Worm (Caenorhabditis elegans) whole organism, L4 larva: ENCODE data around the gene DH11.5.

Experiments used
- D1046.2 ChIP-seq: fragments of 200-800 bp; sonication (Bioruptor generic); IDR thresholded peaks from 2 replicates; pipeline ENCODE4 v1.3.6; 2022; ENCODE audit warnings: missing genetic modification characterization, missing compliant biosample characterization
- F37D6.2 ChIP-seq: sonication (generic microtip); optimal IDR thresholded peaks from 2 replicates; lab custom pipeline; 2016; ENCODE audit warnings: mild to moderate bottlenecking, missing genetic modification characterization, missing compliant biosample characterization
- F44E2.7 ChIP-seq: fragments of 200-800 bp; sonication (Bioruptor generic); IDR thresholded peaks from 2 replicates; pipeline ENCODE4 v2.1.2; 2022; ENCODE audit warnings: missing genetic modification characterization, missing compliant biosample characterization
- F49E8.2 ChIP-seq: sonication (generic microtip); optimal IDR thresholded peaks from 2 replicates; lab custom pipeline; 2016; ENCODE audit warnings: missing compliant biosample characterization, mild to moderate bottlenecking, missing genetic modification characterization, borderline replicate concordance
- T20F7.1 ChIP-seq: fragments of 200-800 bp; sonication (Bioruptor generic); optimal IDR thresholded peaks from 2 replicates; lab custom pipeline; 2018; ENCODE audit warnings: mild to moderate bottlenecking, missing genetic modification characterization, missing compliant biosample characterization
- T26A8.4 ChIP-seq: fragments of 200-800 bp; sonication (Bioruptor generic); IDR thresholded peaks from 2 replicates; pipeline ENCODE4 v1.3.6; 2022; ENCODE audit warnings: missing genetic modification characterization, missing compliant biosample characterization
- Y105C5A.15 ChIP-seq: fragments of 200-800 bp; sonication (Bioruptor generic); IDR thresholded peaks from 2 replicates; pipeline ENCODE4 v1.3.6; 2022; ENCODE audit warnings: missing genetic modification characterization, missing compliant biosample characterization
- Y48G9A.11 ChIP-seq: fragments of 200-800 bp; sonication (Bioruptor generic); IDR thresholded peaks from 2 replicates; pipeline ENCODE4 v1.3.6; 2022; ENCODE audit warnings: missing genetic modification reagents, missing genetic modification characterization, missing compliant biosample characterization
- Y75B8A.6 ChIP-seq: fragments of 200-800 bp; sonication (Bioruptor generic); IDR thresholded peaks from 2 replicates; pipeline ENCODE4 v1.3.6; 2022; ENCODE audit warnings: missing genetic modification reagents, missing genetic modification characterization, missing compliant biosample characterization
- ceh-28 ChIP-seq: fragments of 150-350 bp; optimal IDR thresholded peaks from 2 replicates; lab custom pipeline; 2014; ENCODE audit warnings: missing biosample characterization, missing genetic modification reagents, missing genetic modification characterization
- ceh-82 ChIP-seq: sonication (generic microtip); optimal IDR thresholded peaks from 2 replicates; lab custom pipeline; 2017; ENCODE audit warnings: missing biosample characterization, missing genetic modification characterization
- ces-1 ChIP-seq: fragments of 150-350 bp; sonication (generic microtip); optimal IDR thresholded peaks from 4 replicates; lab custom pipeline; 2014; ENCODE audit warnings: missing biosample characterization, missing genetic modification reagents, missing genetic modification characterization
- daf-12 ChIP-seq: fragments of 150-350 bp; optimal IDR thresholded peaks from 2 replicates; lab custom pipeline; 2014; ENCODE audit warnings: missing biosample characterization, missing genetic modification reagents, missing genetic modification characterization
- daf-19 ChIP-seq: fragments of 200-800 bp; sonication (Bioruptor generic); conservative IDR thresholded peaks from 2 replicates; pipeline ENCODE4 v1.3.6; 2022; ENCODE audit warnings: missing genetic modification characterization, missing compliant biosample characterization
- daf-8 ChIP-seq: fragments of 200-800 bp; sonication (Bioruptor generic); IDR thresholded peaks from 2 replicates; pipeline ENCODE4 v1.3.6; 2022; ENCODE audit warnings: missing genetic modification characterization, missing compliant biosample characterization
- dmd-8 ChIP-seq: fragments of 200-800 bp; sonication (Bioruptor generic); IDR thresholded peaks from 2 replicates; pipeline ENCODE4 v1.3.6; 2022; ENCODE audit warnings: missing genetic modification characterization, missing compliant biosample characterization
- dmd-9 ChIP-seq: fragments of 200-800 bp; sonication (Bioruptor generic); IDR thresholded peaks from 2 replicates; pipeline ENCODE4 v1.3.6; 2022; ENCODE audit warnings: missing genetic modification reagents, missing genetic modification characterization, missing compliant biosample characterization
- dpl-1 ChIP-seq: fragments of 150-350 bp; optimal IDR thresholded peaks from 2 replicates; lab custom pipeline; 2014; ENCODE audit warnings: missing biosample characterization, missing genetic modification reagents, missing genetic modification characterization
- duxl-1 ChIP-seq: sonication (generic microtip); optimal IDR thresholded peaks from 2 replicates; lab custom pipeline; 2016; ENCODE audit warnings: mild to moderate bottlenecking, missing genetic modification characterization, moderate library complexity, missing compliant biosample characterization; ENCODE audit not compliant: poor library complexity
- egl-27 ChIP-seq: sonication (generic microtip); optimal IDR thresholded peaks from 3 replicates; lab custom pipeline; 2017; ENCODE audit warnings: missing biosample characterization, missing genetic modification reagents, missing genetic modification characterization
- egl-43 ChIP-seq: fragments of 200-800 bp; sonication (Bioruptor generic); IDR thresholded peaks from 2 replicates; pipeline ENCODE4 v1.3.6; 2022; ENCODE audit warnings: missing genetic modification reagents, missing genetic modification characterization, missing compliant biosample characterization
- fkh-10 ChIP-seq: fragments of 150-350 bp; optimal IDR thresholded peaks from 2 replicates; lab custom pipeline; 2014; ENCODE audit warnings: missing biosample characterization, missing genetic modification reagents, missing genetic modification characterization
- hif-1 ChIP-seq, 2 experiments: sonication (generic microtip); optimal IDR thresholded peaks; 2 replicates each; lab custom pipeline; 2016 to 2017; ENCODE audit warnings: missing compliant biosample characterization in 2 of 2, missing genetic modification characterization in 2 of 2, missing genetic modification reagents in 2 of 2, missing genotype in 2 of 2, mild to moderate bottlenecking in 1 of 2
- hlh-30 ChIP-seq: sonication (generic microtip); optimal IDR thresholded peaks from 2 replicates; lab custom pipeline; 2017; ENCODE audit warnings: antibody characterized with exemption, mild to moderate bottlenecking, missing genetic modification characterization, missing compliant biosample characterization; ENCODE audit not compliant: insufficient read depth
- lim-7 ChIP-seq: fragments of 200-800 bp; sonication (Bioruptor generic); IDR thresholded peaks from 2 replicates; pipeline ENCODE4 v1.3.6; 2022; ENCODE audit warnings: missing genetic modification characterization, missing compliant biosample characterization
- lin-13 ChIP-seq: fragments of 150-350 bp; optimal IDR thresholded peaks from 2 replicates; lab custom pipeline; 2014; ENCODE audit warnings: missing biosample characterization, missing genetic modification reagents, missing genetic modification characterization
- lin-15B ChIP-seq: fragments of 150-350 bp; sonication (generic microtip); optimal IDR thresholded peaks from 3 replicates; lab custom pipeline; 2014; ENCODE audit warnings: missing biosample characterization, missing genetic modification characterization
- lin-29 ChIP-seq: fragments of 200-800 bp; sonication (Bioruptor generic); IDR thresholded peaks from 2 replicates; pipeline ENCODE4 v1.3.6; 2022; ENCODE audit warnings: missing genetic modification reagents, missing genetic modification characterization, missing compliant biosample characterization
- lir-3 ChIP-seq: sonication (generic microtip); optimal IDR thresholded peaks from 2 replicates; lab custom pipeline; 2016; ENCODE audit warnings: mild to moderate bottlenecking, missing genetic modification characterization, missing compliant biosample characterization
- lsy-2 ChIP-seq, 2 experiments: fragments of 150-350 bp in 1 of 2; sonication (generic microtip) in 1 of 2; optimal IDR thresholded peaks; 2 replicates each; lab custom pipeline; 2014 to 2017; ENCODE audit warnings: missing biosample characterization in 2 of 2, missing genetic modification characterization in 2 of 2
- madf-9 ChIP-seq: fragments of 200-800 bp; sonication (Bioruptor generic); conservative IDR thresholded peaks from 2 replicates; pipeline ENCODE4 v1.3.6; 2022; ENCODE audit warnings: missing genetic modification reagents, missing genetic modification characterization, missing compliant biosample characterization
- mdt-29 ChIP-seq: fragments of 200-800 bp; sonication (Bioruptor generic); IDR thresholded peaks from 2 replicates; pipeline ENCODE4 v1.3.6; 2022; ENCODE audit warnings: missing genetic modification reagents, missing genetic modification characterization, missing compliant biosample characterization
- mep-1 ChIP-seq: fragments of 150-350 bp; sonication (generic microtip); optimal IDR thresholded peaks from 3 replicates; lab custom pipeline; 2014; ENCODE audit warnings: missing biosample characterization, missing genetic modification characterization
- mes-2 ChIP-seq: sonication (generic microtip); optimal IDR thresholded peaks from 2 replicates; lab custom pipeline; 2016; ENCODE audit warnings: missing genotype, mild to moderate bottlenecking, missing genetic modification characterization, missing compliant biosample characterization; ENCODE audit not compliant: poor library complexity, severe bottlenecking
- nhr-102 ChIP-seq: sonication (generic microtip); optimal IDR thresholded peaks from 2 replicates; lab custom pipeline; 2016; ENCODE audit warnings: mild to moderate bottlenecking, missing genetic modification characterization, moderate library complexity, missing compliant biosample characterization
- nhr-11 ChIP-seq: fragments of 150-350 bp; optimal IDR thresholded peaks from 2 replicates; lab custom pipeline; 2014; ENCODE audit warnings: missing biosample characterization, missing genetic modification characterization
- nhr-111 ChIP-seq: fragments of 200-800 bp; sonication (Bioruptor generic); optimal IDR thresholded peaks from 2 replicates; lab custom pipeline; 2018; ENCODE audit warnings: mild to moderate bottlenecking, missing genetic modification characterization, missing compliant biosample characterization
- nhr-237 ChIP-seq: sonication (generic microtip); optimal IDR thresholded peaks from 2 replicates; lab custom pipeline; 2017; ENCODE audit warnings: missing biosample characterization, missing genetic modification characterization
- nhr-48 ChIP-seq: sonication (generic microtip); optimal IDR thresholded peaks from 2 replicates; lab custom pipeline; 2016; ENCODE audit warnings: mild to moderate bottlenecking, missing genetic modification characterization, missing compliant biosample characterization
- nhr-77 ChIP-seq: fragments of 150-350 bp; optimal IDR thresholded peaks from 2 replicates; lab custom pipeline; 2014; ENCODE audit warnings: missing biosample characterization, missing genetic modification characterization
- pha-4 ChIP-seq, 2 experiments: fragments of 150-350 bp in 1 of 2; fragments of 200-800 bp in 1 of 2; sonication (Bioruptor generic) in 1 of 2; IDR thresholded peaks in 1 of 2; optimal IDR thresholded peaks in 1 of 2; 2 replicates each; pipeline versions ENCODE4 v1.3.6 to Lab custom; 2014 to 2022; ENCODE audit warnings: missing genetic modification characterization in 2 of 2, missing genetic modification reagents in 2 of 2, missing biosample characterization in 1 of 2, missing compliant biosample characterization in 1 of 2
- pqm-1 ChIP-seq: sonication (generic microtip); optimal IDR thresholded peaks from 2 replicates; lab custom pipeline; 2017; ENCODE audit warnings: missing biosample characterization, missing genetic modification characterization
- rbr-2 ChIP-seq: sonication (generic microtip); optimal IDR thresholded peaks from 2 replicates; lab custom pipeline; 2016; ENCODE audit warnings: missing genotype, missing genetic modification characterization, missing compliant biosample characterization
- sdz-12 ChIP-seq: fragments of 200-800 bp; sonication (Bioruptor generic); optimal IDR thresholded peaks from 2 replicates; lab custom pipeline; 2018; ENCODE audit warnings: mild to moderate bottlenecking, missing genetic modification characterization, missing compliant biosample characterization
- skn-1 ChIP-seq: fragments of 150-350 bp; optimal IDR thresholded peaks from 2 replicates; lab custom pipeline; 2014; ENCODE audit warnings: missing biosample characterization, missing genetic modification characterization
- tag-97 ChIP-seq: fragments of 200-800 bp; sonication (Bioruptor generic); IDR thresholded peaks from 2 replicates; pipeline ENCODE4 v1.3.6; 2022; ENCODE audit warnings: missing genetic modification characterization, missing compliant biosample characterization
- vab-7 ChIP-seq: fragments of 200-800 bp; sonication (Bioruptor generic); IDR thresholded peaks from 2 replicates; pipeline ENCODE4 v1.3.6; 2022; ENCODE audit warnings: missing genetic modification reagents, missing genetic modification characterization, missing compliant biosample characterization
- zip-11 ChIP-seq: fragments of 200-800 bp; sonication (Bioruptor generic); IDR thresholded peaks from 2 replicates; pipeline ENCODE4 v1.3.6; 2022; ENCODE audit warnings: missing genetic modification characterization, missing compliant biosample characterization
- ztf-11 ChIP-seq: fragments of 150-350 bp; optimal IDR thresholded peaks from 2 replicates; lab custom pipeline; 2014; ENCODE audit warnings: missing biosample characterization, missing genetic modification characterization
- ztf-7 ChIP-seq: fragments of 150-350 bp; optimal IDR thresholded peaks from 2 replicates; lab custom pipeline; 2014; ENCODE audit warnings: missing biosample characterization, missing genetic modification characterization

The DH11.5 gene

DNA sequence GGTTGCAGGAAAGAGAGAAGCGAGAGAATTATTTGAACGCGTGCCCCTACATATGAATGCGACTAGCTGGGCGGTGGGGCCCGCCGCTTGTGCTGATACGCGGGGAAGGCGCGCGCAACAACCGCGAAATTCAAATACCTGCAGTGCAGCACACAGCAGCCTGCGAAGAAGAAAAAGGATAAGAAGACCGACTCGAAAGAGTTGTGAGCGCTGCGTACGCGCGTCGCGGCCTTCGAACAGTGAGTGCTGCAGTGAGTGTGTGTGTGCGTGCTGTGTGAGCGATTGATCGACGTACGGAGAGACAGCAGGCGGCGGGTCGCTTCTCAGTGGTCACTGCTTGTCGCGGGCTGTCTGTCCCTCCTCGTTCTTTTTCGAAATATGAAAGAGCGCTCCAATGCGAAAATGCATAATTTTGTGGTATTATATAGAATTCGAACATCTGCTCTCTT lies 51.9 kb downstream of the DH11.5 start (continued):
- TF ChIP-seq F44E2.7 (no peak), pha-4 (GFP tag; IDR thresholded peaks at IDR 0.05; lab: Robert Waterston, UW) (peak; percentile 83; the same call in 1 of the 2 replicates), pha-4 (tag; optimal IDR thresholded peaks at IDR 0.05; lab: Kevin White, UChicago) (no peak), dpl-1 (GFP tag; lab: Kevin White, UChicago) (peak; percentile 70), T20F7.1 (GFP tag; lab: Kevin White, UChicago) (peak; percentile 88), D1046.2 (GFP tag; lab: Robert Waterston, UW) (peak; percentile 60; the same call in 1 of the 2 replicates), hif-1 (tag; optimal IDR thresholded peaks at IDR 0.05; lab: Kevin White, UChicago) (peak; percentile 32 to 93), lin-13 (peak; percentile 86), egl-43 (GFP tag; lab: Robert Waterston, UW) (peak; percentile 93), skn-1 (no peak), rbr-2 (peak; percentile 97), duxl-1 (peak; percentile 60), F37D6.2 (tag; lab: Kevin White, UChicago) (peak; percentile 89), egl-27 (tag; lab: Kevin White, UChicago) (no peak), ceh-82 (tag; lab: Kevin White, UChicago) (no peak), madf-9 (GFP tag; lab: Robert Waterston, UW) (peak; percentile 84; the same call in 1 of the 2 replicates), nhr-237 (tag; lab: Kevin White, UChicago) (no peak), lir-3 (tag; lab: Kevin White, UChicago) (peak; percentile 98), tag-97 (GFP tag; lab: Robert Waterston, UW) (no peak), T26A8.4 (GFP tag; lab: Robert Waterston, UW) (peak; percentile 88), nhr-11 (peak; percentile 68), vab-7 (GFP tag; lab: Robert Waterston, UW) (peak; percentile 81), mes-2 (tag; lab: Kevin White, UChicago) (peak; percentile 74), lin-15B (tag; lab: Kevin White, UChicago) (peak; percentile 55), ztf-11 (tag; lab: Kevin White, UChicago) (no peak), daf-19 (GFP tag; lab: Robert Waterston, UW) (no peak), ceh-28 (tag; lab: Kevin White, UChicago) (peak; percentile 48), nhr-77 (peak; percentile 55), mdt-29 (GFP tag; lab: Robert Waterston, UW) (peak; percentile 76), mep-1 (tag; lab: Kevin White, UChicago) (peak; percentile 97), nhr-48 (tag; lab: Kevin White, UChicago) (peak; percentile 90), daf-12 (tag; lab: Kevin White, UChicago) (no peak), zip-11 (GFP tag; lab: Robert Waterston, UW) (no peak), daf-8 (GFP tag; lab: Robert Waterston, UW) (0 out of 2 replicates have a peak, but pooled peaks have one; percentile 15), Y105C5A.15 (no peak), fkh-10 (GFP tag; lab: Kevin White, UChicago) (peak; percentile 78), hlh-30 (tag; lab: Kevin White, UChicago) (peak; percentile 87), Y48G9A.11 (GFP tag; lab: Robert Waterston, UW) (0 out of 2 replicates have a peak, but pooled peaks have one; percentile 14), sdz-12 (GFP tag; lab: Kevin White, UChicago) (peak; percentile 50), dmd-9 (GFP tag; lab: Robert Waterston, UW) (peak; percentile 55; the same call in 1 of the 2 replicates), nhr-111 (GFP tag; lab: Kevin White, UChicago) (no peak), dmd-8 (GFP tag; lab: Robert Waterston, UW) (0 out of 2 replicates have a peak, but pooled peaks have one; percentile 54), Y75B8A.6 (GFP tag; lab: Robert Waterston, UW) (0 out of 2 replicates have a peak, but pooled peaks have one; percentile 48), lim-7 (GFP tag; lab: Robert Waterston, UW) (peak; percentile 72), lin-29 (no peak), lsy-2 (tag; optimal IDR thresholded peaks at IDR 0.05; lab: Kevin White, UChicago) (peak; percentile 65 to 81), pqm-1 (peak; percentile 32), nhr-102 (peak; percentile 65), ztf-7 (tag; lab: Kevin White, UChicago) (no peak), ces-1 (GFP tag; lab: Kevin White, UChicago) (no peak), F49E8.2 (tag; lab: Kevin White, UChicago) (no peak)
